Worm (Caenorhabditis elegans): ENCODE measurements around the gene sumv-1.

DNA sequence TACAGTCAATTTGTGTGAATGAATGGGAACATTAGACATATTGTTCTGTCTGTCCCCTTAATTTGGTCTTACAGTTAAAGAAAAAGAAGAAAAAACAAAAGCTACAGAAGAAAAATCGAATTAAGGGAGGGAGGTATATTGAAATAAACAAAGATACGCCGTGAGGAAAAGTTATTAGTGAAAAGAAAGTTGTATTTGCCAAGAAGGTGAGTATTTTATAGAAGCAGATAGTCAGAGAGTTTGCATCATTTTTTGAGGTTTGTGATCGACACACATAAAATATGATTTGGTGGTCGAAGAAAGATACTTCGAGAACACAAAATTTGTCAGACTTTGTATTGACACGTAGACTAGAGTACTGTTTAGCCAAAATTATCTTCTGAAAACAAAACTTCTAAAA lies 53.6 kb downstream of the sumv-1 start:
- no peak for TF ChIP-seq egl-27 (tag; optimal IDR thresholded peaks at IDR 0.05)
- TF ChIP-seq nhr-77 (tag; optimal IDR thresholded peaks at IDR 0.05) = no peak
- TF ChIP-seq elt-3 (tag; optimal IDR thresholded peaks at IDR 0.05) = no peak
- no peak for TF ChIP-seq nfya-1 (tag; optimal IDR thresholded peaks at IDR 0.05; ENCODE audit: insufficient read depth)
- TF ChIP-seq elt-1 (tag; optimal IDR thresholded peaks at IDR 0.05) = no peak
